Fruit fly (Drosophila melanogaster): ENCODE measurements around the gene CG12814.

- TF ChIP-seq CG8478 (optimal IDR thresholded peaks at IDR 0.05) (no peak), CTCF (optimal IDR thresholded peaks at IDR 0.05) (no peak)
These were observed 46.6 kb downstream of the CG12814 start, which contains the start of gene CG42759 for dm6 chr3R:10142770-10143169.

Data from S2 (cell line).